Worm (Caenorhabditis elegans): ENCODE data around the gene nhr-76.

- TF ChIP-seq nhr-237 (tag; optimal IDR thresholded peaks at IDR 0.05) (no peak), unc-62 (GFP tag; optimal IDR thresholded peaks at IDR 0.05) (no peak)
These were observed 26.0 kb downstream of the nhr-76 start, which contains the start of gene K11H12.1 for ce11 chrIV:653138-653848.
